Worm (Caenorhabditis elegans) whole organism, midembryonic: ENCODE data around the gene C44H4.4.
A peak's percentile ranks its signal among the peaks of the same experiment; 100 is the strongest.

Source experiments
- T22C8.4 ChIP-seq: fragments of 200-800 bp; sonication (Bioruptor generic); IDR thresholded peaks from 2 replicates; pipeline ENCODE4 v1.3.6; 2022; ENCODE audit warnings: missing genetic modification characterization, missing compliant biosample characterization
- cog-1 ChIP-seq: sonication (generic microtip); optimal IDR thresholded peaks from 2 replicates; lab custom pipeline; 2016; ENCODE audit warnings: missing genetic modification characterization, missing compliant biosample characterization
- flt-1 ChIP-seq: fragments of 200-800 bp; sonication (Bioruptor generic); IDR thresholded peaks from 2 replicates; pipeline ENCODE4 v1.3.6; 2022; ENCODE audit warnings: missing genetic modification characterization, missing compliant biosample characterization
- klf-2 ChIP-seq: fragments of 200-800 bp; sonication (Bioruptor generic); conservative IDR thresholded peaks from 2 replicates; pipeline ENCODE4 v1.3.6; 2022; ENCODE audit warnings: missing genetic modification reagents, missing genetic modification characterization, missing compliant biosample characterization
- med-1 ChIP-seq: sonication (generic microtip); optimal IDR thresholded peaks from 2 replicates; lab custom pipeline; 2017; ENCODE audit warnings: missing genetic modification characterization, mild to moderate bottlenecking, missing compliant biosample characterization, antibody characterized with exemption, missing genetic modification reagents; ENCODE audit not compliant: insufficient read depth
- ref-1 ChIP-seq: fragments of 200-800 bp; sonication (Bioruptor generic); conservative IDR thresholded peaks from 2 replicates; pipeline ENCODE4 v1.3.6; 2022; ENCODE audit warnings: missing genetic modification reagents, missing genetic modification characterization, missing compliant biosample characterization
- tab-1 ChIP-seq: fragments of 200-800 bp; sonication (Bioruptor generic); IDR thresholded peaks from 2 replicates; pipeline ENCODE4 v1.3.6; 2022; ENCODE audit warnings: missing genetic modification characterization, missing compliant biosample characterization
- ztf-23 ChIP-seq: fragments of 200-800 bp; sonication (Bioruptor generic); IDR thresholded peaks from 2 replicates; pipeline ENCODE4 v1.3.6; 2022; ENCODE audit warnings: missing genetic modification reagents, missing genetic modification characterization, missing compliant biosample characterization
- ztf-29 ChIP-seq: fragments of 200-800 bp; sonication (Bioruptor generic); IDR thresholded peaks from 2 replicates; pipeline ENCODE4 v1.3.6; 2022; ENCODE audit warnings: missing genetic modification reagents, missing genetic modification characterization, missing compliant biosample characterization

C44H4.4 gene

ce11 chrX:14607770-14608169 is 18.9 kb upstream of the C44H4.4 start:
- TF ChIP-seq med-1 (GFP tag; lab: Kevin White, UChicago) (no peak), T22C8.4 (GFP tag; lab: Robert Waterston, UW) (no peak), ztf-23 (GFP tag; lab: Robert Waterston, UW) (no peak), ztf-29 (GFP tag; lab: Robert Waterston, UW) (no peak), klf-2 (no peak), ref-1 (GFP tag; lab: Robert Waterston, UW) (no peak), cog-1 (tag; lab: Kevin White, UChicago) (no peak), tab-1 (GFP tag; lab: Robert Waterston, UW) (no peak), flt-1 (GFP tag; lab: Robert Waterston, UW) (no peak)

- TF ChIP-seq flt-1 (GFP tag; lab: Robert Waterston, UW) (peak; percentile 70; the same call in 1 of the 2 replicates), ztf-29 (GFP tag; lab: Robert Waterston, UW) (no peak), med-1 (GFP tag; lab: Kevin White, UChicago) (no peak), tab-1 (GFP tag; lab: Robert Waterston, UW) (no peak), cog-1 (tag; lab: Kevin White, UChicago) (peak; percentile 79), ztf-23 (GFP tag; lab: Robert Waterston, UW) (no peak), T22C8.4 (GFP tag; lab: Robert Waterston, UW) (peak; percentile 79), klf-2 (no peak), ref-1 (GFP tag; lab: Robert Waterston, UW) (no peak)
Measured at ce11 chrX:14602676-14603075, 13.8 kb upstream of the C44H4.4 start, which contains the start of gene eor-2. TSS of gene eor-2 (plus strand) at chrX:14603017.

ce11 chrX:14599245-14599644 is 10.3 kb upstream of the C44H4.4 start, which contains the start of gene C44H4.6:
TSS of gene C44H4.6 (minus strand) at chrX:14599345.
- TF ChIP-seq med-1 (GFP tag; lab: Kevin White, UChicago), result no peak
- no peak for TF ChIP-seq flt-1 (GFP tag; lab: Robert Waterston, UW)
- TF ChIP-seq cog-1 (tag; lab: Kevin White, UChicago), result no peak

- no peak for TF ChIP-seq ztf-29 (GFP tag; lab: Robert Waterston, UW)
- TF ChIP-seq tab-1 (GFP tag; lab: Robert Waterston, UW), result no peak
- TF ChIP-seq flt-1 (GFP tag; lab: Robert Waterston, UW), result no peak
- TF ChIP-seq ztf-23 (GFP tag; lab: Robert Waterston, UW), result no peak
- TF ChIP-seq ref-1 (GFP tag; lab: Robert Waterston, UW), result no peak
- TF ChIP-seq klf-2, result no peak
- TF ChIP-seq T22C8.4 (GFP tag; lab: Robert Waterston, UW), result no peak
- TF ChIP-seq cog-1 (tag; lab: Kevin White, UChicago), result no peak
- no peak for TF ChIP-seq med-1 (GFP tag; lab: Kevin White, UChicago)
Measured at ce11 chrX:14594825-14595224, 5.9 kb upstream of the C44H4.4 start, which contains the start of gene C44H4.8. TSS of gene C44H4.8 (plus strand) at chrX:14595125.

ce11 chrX:14593206-14593605 is 4.3 kb upstream of the C44H4.4 start:
- TF ChIP-seq T22C8.4 (GFP tag; lab: Robert Waterston, UW), result no peak
- no peak for TF ChIP-seq tab-1 (GFP tag; lab: Robert Waterston, UW)
- no peak for TF ChIP-seq ztf-29 (GFP tag; lab: Robert Waterston, UW)
- TF ChIP-seq med-1 (GFP tag; lab: Kevin White, UChicago), result no peak
- TF ChIP-seq flt-1 (GFP tag; lab: Robert Waterston, UW), result no peak
- TF ChIP-seq klf-2, result no peak
- no peak for TF ChIP-seq ref-1 (GFP tag; lab: Robert Waterston, UW)
- TF ChIP-seq cog-1 (tag; lab: Kevin White, UChicago), result no peak
- no peak for TF ChIP-seq ztf-23 (GFP tag; lab: Robert Waterston, UW)

ce11 chrX:14584335-14584734 is 4.6 kb downstream of the C44H4.4 start:
- no peak for TF ChIP-seq ref-1 (GFP tag; lab: Robert Waterston, UW)
- TF ChIP-seq cog-1 (tag; lab: Kevin White, UChicago), result no peak
- no peak for TF ChIP-seq tab-1 (GFP tag; lab: Robert Waterston, UW)
- TF ChIP-seq klf-2, result no peak
- TF ChIP-seq med-1 (GFP tag; lab: Kevin White, UChicago), result no peak
- no peak for TF ChIP-seq flt-1 (GFP tag; lab: Robert Waterston, UW)
- no peak for TF ChIP-seq T22C8.4 (GFP tag; lab: Robert Waterston, UW)
- TF ChIP-seq ztf-29 (GFP tag; lab: Robert Waterston, UW), result no peak
- no peak for TF ChIP-seq ztf-23 (GFP tag; lab: Robert Waterston, UW)

- TF ChIP-seq cog-1 (tag; lab: Kevin White, UChicago) (no peak), klf-2 (no peak), ztf-23 (GFP tag; lab: Robert Waterston, UW) (no peak), ref-1 (GFP tag; lab: Robert Waterston, UW) (no peak), flt-1 (GFP tag; lab: Robert Waterston, UW) (no peak)
Measured at ce11 chrX:14581429-14581828, 7.5 kb downstream of the C44H4.4 start, which contains the start of gene sym-1. TSS of gene sym-1 (plus strand) at chrX:14581622.

- TF ChIP-seq ref-1 (GFP tag; lab: Robert Waterston, UW) (no peak), flt-1 (GFP tag; lab: Robert Waterston, UW) (no peak), tab-1 (GFP tag; lab: Robert Waterston, UW) (no peak), klf-2 (no peak), med-1 (GFP tag; lab: Kevin White, UChicago) (no peak), cog-1 (tag; lab: Kevin White, UChicago) (no peak), T22C8.4 (GFP tag; lab: Robert Waterston, UW) (no peak)
Measured at ce11 chrX:14580853-14581252, 8.0 kb downstream of the C44H4.4 start.

ce11 chrX:14577579-14578127 is 11.2 kb downstream of the C44H4.4 start, which contains the start of gene let-4:
TSS of gene let-4 (plus strand) at chrX:14577935.
- TF ChIP-seq klf-2 (no peak), ztf-23 (GFP tag; lab: Robert Waterston, UW) (no peak), ztf-29 (GFP tag; lab: Robert Waterston, UW) (no peak), cog-1 (tag; lab: Kevin White, UChicago) (no peak), flt-1 (GFP tag; lab: Robert Waterston, UW) (peak; percentile 10; the same call in 1 of the 2 replicates), tab-1 (GFP tag; lab: Robert Waterston, UW) (0 out of 2 replicates have a peak, but pooled peaks have one; percentile 35), T22C8.4 (GFP tag; lab: Robert Waterston, UW) (no peak), med-1 (GFP tag; lab: Kevin White, UChicago) (no peak), ref-1 (GFP tag; lab: Robert Waterston, UW) (no peak)
